Fruit fly (Drosophila melanogaster) whole organism, embryonic: Measurements from ENCODE around the gene CG7715.
A peak's percentile ranks its signal among the peaks of the same experiment; 100 is the strongest.

Source experiments
- Abd-B ChIP-seq: fragments of 200-800 bp; sonication (Bioruptor generic); optimal IDR thresholded peaks from 2 replicates; lab custom pipeline; 2018; ENCODE audit warnings: missing biosample characterization, mild to moderate bottlenecking, missing genetic modification characterization, moderate library complexity
- Antp ChIP-seq: fragments of 200-800 bp; sonication (Bioruptor generic); optimal IDR thresholded peaks from 3 replicates; lab custom pipeline; 2016; ENCODE audit warnings: missing biosample characterization, missing genetic modification characterization
- C15 ChIP-seq: fragments of 200-800 bp; sonication (Bioruptor generic); IDR thresholded peaks from 3 replicates; pipeline ENCODE4 v1.3.6; 2022; ENCODE audit warnings: missing biosample characterization, missing genetic modification characterization
- CG10209 ChIP-seq: fragments of 200-800 bp; sonication (Bioruptor generic); optimal IDR thresholded peaks from 3 replicates; lab custom pipeline; 2017; ENCODE audit warnings: missing biosample characterization, mild to moderate bottlenecking, missing genetic modification characterization, missing genetic modification reagents
- CG10267 ChIP-seq: fragments of 200-800 bp; sonication (Bioruptor generic); optimal IDR thresholded peaks from 2 replicates; lab custom pipeline; 2018; ENCODE audit warnings: missing biosample characterization, mild to moderate bottlenecking, missing genetic modification characterization, moderate library complexity
- CG11398 ChIP-seq: fragments of 200-800 bp; sonication (Bioruptor generic); optimal IDR thresholded peaks from 2 replicates; lab custom pipeline; 2016; ENCODE audit warnings: missing biosample characterization, missing genetic modification characterization
- CG12071 ChIP-seq: fragments of 200-800 bp; sonication (Bioruptor generic); optimal IDR thresholded peaks from 3 replicates; lab custom pipeline; 2018; ENCODE audit warnings: missing biosample characterization, mild to moderate bottlenecking, missing genetic modification characterization
- CG12236 ChIP-seq: fragments of 200-800 bp; sonication (Bioruptor generic); optimal IDR thresholded peaks from 2 replicates; lab custom pipeline; 2016; ENCODE audit warnings: missing biosample characterization, missing genetic modification characterization
- CG13296 ChIP-seq: fragments of 200-800 bp; sonication (Bioruptor generic); optimal IDR thresholded peaks from 3 replicates; lab custom pipeline; 2018; ENCODE audit warnings: missing biosample characterization, mild to moderate bottlenecking, missing genetic modification characterization
- CG14860 ChIP-seq: fragments of 200-800 bp; sonication (Bioruptor generic); IDR thresholded peaks from 3 replicates; pipeline ENCODE4 v1.3.6; 2022; ENCODE audit warnings: missing biosample characterization, missing genetic modification characterization; ENCODE audit not compliant: partially characterized antibody
- CG15601 ChIP-seq: fragments of 200-800 bp; sonication (Bioruptor generic); optimal IDR thresholded peaks from 3 replicates; lab custom pipeline; 2019; ENCODE audit warnings: missing biosample characterization, mild to moderate bottlenecking, missing genetic modification characterization, moderate library complexity
- CG1647 ChIP-seq: fragments of 200-800 bp; sonication (Bioruptor generic); optimal IDR thresholded peaks from 3 replicates; lab custom pipeline; 2016; ENCODE audit warnings: missing biosample characterization, missing genetic modification characterization
- CG16813 ChIP-seq: fragments of 200-800 bp; sonication (Bioruptor generic); IDR thresholded peaks from 3 replicates; pipeline ENCODE4 v1.3.6; 2022; ENCODE audit warnings: missing biosample characterization, missing genetic modification characterization; ENCODE audit not compliant: partially characterized antibody
- CG18619 ChIP-seq: fragments of 200-800 bp; sonication (Bioruptor generic); optimal IDR thresholded peaks from 3 replicates; lab custom pipeline; 2017; ENCODE audit warnings: missing biosample characterization, mild to moderate bottlenecking, missing genetic modification characterization
- CG34422 ChIP-seq: fragments of 200-800 bp; sonication (Bioruptor generic); IDR thresholded peaks from 3 replicates; pipeline ENCODE4 v1.3.6; 2022; ENCODE audit warnings: missing biosample characterization, missing genetic modification characterization
- CG4404 ChIP-seq: fragments of 200-800 bp; sonication (Bioruptor generic); IDR thresholded peaks from 2 replicates; pipeline ENCODE4 v1.3.6; 2022; ENCODE audit warnings: missing biosample characterization, missing genetic modification characterization
- CG4820 ChIP-seq: fragments of 200-800 bp; sonication (Bioruptor generic); optimal IDR thresholded peaks from 3 replicates; lab custom pipeline; 2016; ENCODE audit warnings: missing biosample characterization, missing genetic modification characterization
- CG5180 ChIP-seq: fragments of 200-800 bp; sonication (Bioruptor generic); optimal IDR thresholded peaks from 3 replicates; lab custom pipeline; 2017; ENCODE audit warnings: missing biosample characterization, missing genetic modification characterization, mild to moderate bottlenecking, moderate library complexity, missing genetic modification reagents
- CG5245 ChIP-seq: fragments of 200-800 bp; sonication (Bioruptor generic); optimal IDR thresholded peaks from 3 replicates; lab custom pipeline; 2016; ENCODE audit warnings: missing biosample characterization, missing genetic modification characterization
- CG6654 ChIP-seq: fragments of 200-800 bp; sonication (Bioruptor generic); optimal IDR thresholded peaks from 2 replicates; lab custom pipeline; 2017; ENCODE audit warnings: missing biosample characterization, mild to moderate bottlenecking, missing genetic modification characterization
- CG6854 ChIP-seq: fragments of 200-800 bp; sonication (Bioruptor generic); optimal IDR thresholded peaks from 3 replicates; lab custom pipeline; 2017; ENCODE audit warnings: missing biosample characterization, mild to moderate bottlenecking, missing genetic modification characterization
- CG8359 ChIP-seq: fragments of 200-800 bp; sonication (Bioruptor generic); optimal IDR thresholded peaks from 2 replicates; lab custom pipeline; 2017; ENCODE audit warnings: missing biosample characterization, mild to moderate bottlenecking, missing genetic modification characterization, borderline replicate concordance
- CG9609 ChIP-seq: fragments of 200-800 bp; sonication (Bioruptor generic); optimal IDR thresholded peaks from 3 replicates; lab custom pipeline; 2016; ENCODE audit warnings: missing biosample characterization, missing genetic modification characterization
- CoRest ChIP-seq: fragments of 200-800 bp; sonication (Bioruptor generic); optimal IDR thresholded peaks from 3 replicates; lab custom pipeline; 2018; ENCODE audit warnings: missing biosample characterization, mild to moderate bottlenecking, missing genetic modification characterization, moderate library complexity
- Eip74EF ChIP-seq, 2 experiments: fragments of 200-800 bp in 1 of 2; fragments of >200 bp in 1 of 2; sonication (Bioruptor generic) in 1 of 2; optimal IDR thresholded peaks; 2 replicates each; lab custom pipeline; 2017 to 2019; ENCODE audit warnings: missing biosample characterization in 2 of 2, missing genetic modification characterization in 2 of 2, mild to moderate bottlenecking in 1 of 2, moderate library complexity in 1 of 2
- Ets65A ChIP-seq: fragments of 200-800 bp; sonication (Bioruptor generic); peaks from one replicate; lab custom pipeline; 2016; ENCODE audit warnings: missing biosample characterization, missing genetic modification characterization
- HLH54F ChIP-seq: fragments of 200-800 bp; sonication (Bioruptor generic); optimal IDR thresholded peaks from 3 replicates; lab custom pipeline; 2016; ENCODE audit warnings: missing biosample characterization, missing genetic modification characterization
- Hr39 ChIP-seq: fragments of >200 bp; optimal IDR thresholded peaks from 2 replicates; lab custom pipeline; 2017
- Mrtf ChIP-seq: fragments of 200-800 bp; sonication (Bioruptor generic); IDR thresholded peaks from 3 replicates; pipeline ENCODE4 v1.3.6; 2022; ENCODE audit warnings: missing biosample characterization, missing genetic modification characterization
- Poxn ChIP-seq: fragments of 200-800 bp; sonication (Bioruptor generic); IDR thresholded peaks from 2 replicates; pipeline ENCODE4 v1.3.6; 2022; ENCODE audit warnings: missing biosample characterization, missing genetic modification characterization
- Ssrp ChIP-seq: fragments of 200-800 bp; sonication (Bioruptor generic); optimal IDR thresholded peaks from 2 replicates; lab custom pipeline; 2018; ENCODE audit warnings: missing biosample characterization, mild to moderate bottlenecking, missing genetic modification characterization, moderate library complexity
- ab ChIP-seq: fragments of 200-800 bp; sonication (Bioruptor generic); optimal IDR thresholded peaks from 2 replicates; lab custom pipeline; 2016; ENCODE audit warnings: missing biosample characterization, missing genetic modification characterization
- abd-A ChIP-seq: fragments of 200-800 bp; sonication (Bioruptor generic); optimal IDR thresholded peaks from 3 replicates; lab custom pipeline; 2019; ENCODE audit warnings: missing biosample characterization, mild to moderate bottlenecking, missing genetic modification characterization, moderate library complexity
- bigmax ChIP-seq: fragments of 200-800 bp; sonication (Bioruptor generic); optimal IDR thresholded peaks from 2 replicates; lab custom pipeline; 2018; ENCODE audit warnings: missing biosample characterization, mild to moderate bottlenecking, missing genetic modification characterization
- btn ChIP-seq: fragments of 200-800 bp; sonication (Bioruptor generic); optimal IDR thresholded peaks from 2 replicates; lab custom pipeline; 2016; ENCODE audit warnings: missing biosample characterization, missing genetic modification characterization
- chif ChIP-seq, 2 experiments: fragments of 200-800 bp; sonication (Bioruptor generic); optimal IDR thresholded peaks; 3 replicates each; lab custom pipeline; 2016; ENCODE audit warnings: missing biosample characterization in 2 of 2, missing genetic modification characterization in 2 of 2
- disco-r ChIP-seq: fragments of 200-800 bp; sonication (Bioruptor generic); optimal IDR thresholded peaks from 2 replicates; lab custom pipeline; 2016; ENCODE audit warnings: missing biosample characterization, missing genetic modification characterization
- en ChIP-seq: fragments of 200-800 bp; sonication (Bioruptor generic); optimal IDR thresholded peaks from 2 replicates; lab custom pipeline; 2016; ENCODE audit warnings: missing biosample characterization, missing genetic modification characterization
- fd64A ChIP-seq: fragments of 200-800 bp; sonication (Bioruptor generic); optimal IDR thresholded peaks from 3 replicates; lab custom pipeline; 2018; ENCODE audit warnings: missing biosample characterization, mild to moderate bottlenecking, missing genetic modification characterization
- gce ChIP-seq: fragments of 200-800 bp; sonication (Bioruptor generic); IDR thresholded peaks from 3 replicates; pipeline ENCODE4 v1.3.6; 2022; ENCODE audit warnings: missing biosample characterization, missing genetic modification characterization
- insv ChIP-seq, 2 experiments: fragments of 200-800 bp; sonication (Bioruptor generic); optimal IDR thresholded peaks; 3 replicates each; lab custom pipeline; 2016 to 2018; ENCODE audit warnings: missing biosample characterization in 2 of 2, missing genetic modification characterization in 2 of 2
- jing ChIP-seq: fragments of 200-800 bp; sonication (Bioruptor generic); optimal IDR thresholded peaks from 2 replicates; lab custom pipeline; 2018; ENCODE audit warnings: missing biosample characterization, mild to moderate bottlenecking, missing genetic modification characterization
- kah ChIP-seq: fragments of 200-800 bp; sonication (Bioruptor generic); optimal IDR thresholded peaks from 2 replicates; lab custom pipeline; 2018; ENCODE audit warnings: missing biosample characterization, mild to moderate bottlenecking, missing genetic modification characterization
- mld ChIP-seq: fragments of 200-800 bp; sonication (Bioruptor generic); IDR thresholded peaks from 3 replicates; pipeline ENCODE4 v1.3.6; 2022; ENCODE audit warnings: missing biosample characterization, missing genetic modification characterization; ENCODE audit not compliant: partially characterized antibody
- nmo ChIP-seq: fragments of 200-800 bp; sonication (Bioruptor generic); optimal IDR thresholded peaks from 2 replicates; lab custom pipeline; 2018; ENCODE audit warnings: missing biosample characterization, mild to moderate bottlenecking, missing genetic modification characterization, moderate library complexity
- pita ChIP-seq: fragments of 200-800 bp; sonication (Bioruptor generic); optimal IDR thresholded peaks from 2 replicates; lab custom pipeline; 2017; ENCODE audit warnings: missing biosample characterization, mild to moderate bottlenecking, missing genetic modification characterization
- prd ChIP-seq, 3 experiments: fragments of >200 bp in 2 of 3; fragments of 200-800 bp in 1 of 3; sonication (Bioruptor generic) in 1 of 3; optimal IDR thresholded peaks in 2 of 3; IDR thresholded peaks in 1 of 3; 2 replicates in 2 of 3; 3 replicates in 1 of 3; pipeline versions ENCODE4 v1.3.6 to Lab custom; 2017 to 2022; ENCODE audit warnings: missing biosample characterization in 1 of 3, missing genetic modification characterization in 1 of 3
- so ChIP-seq: fragments of 200-800 bp; sonication (Bioruptor generic); IDR thresholded peaks from 3 replicates; pipeline ENCODE4 v1.3.6; 2022; ENCODE audit warnings: missing biosample characterization, missing genetic modification characterization
- stwl ChIP-seq: fragments of 200-800 bp; sonication (Bioruptor generic); optimal IDR thresholded peaks from 3 replicates; lab custom pipeline; 2018; ENCODE audit warnings: missing biosample characterization, mild to moderate bottlenecking, missing genetic modification characterization, moderate library complexity

CG7715 gene

dm6 chr3R:18758548-18759257 lies 30.4 kb upstream of the CG7715 start, which contains the start of gene Epg5 (continued):
- TF ChIP-seq CG12236 (GFP tag; lab: Kevin White, UChicago): no peak
- peak; percentile 41; the same call in 1 of the 2 replicates for TF ChIP-seq Poxn (GFP tag; lab: Robert Waterston, UW)
- TF ChIP-seq insv (GFP tag; optimal IDR thresholded peaks at IDR 0.05; lab: Kevin White, UChicago): no peak
- TF ChIP-seq stwl: peak; percentile 70
- TF ChIP-seq kah: no peak
- no peak for TF ChIP-seq Eip74EF (GFP tag; optimal IDR thresholded peaks at IDR 0.05; lab: Kevin White, UChicago)
- TF ChIP-seq C15: no peak
- TF ChIP-seq jing: no peak
- no peak for TF ChIP-seq CG8359 (GFP tag; lab: Kevin White, UChicago)
- TF ChIP-seq Ssrp (tag; lab: Kevin White, UChicago): peak; percentile 52
- no peak for TF ChIP-seq fd64A (GFP tag; lab: Kevin White, UChicago)
- TF ChIP-seq pita: no peak
- peak; percentile 49 for TF ChIP-seq CG10209
- TF ChIP-seq mld (GFP tag; lab: Robert Waterston, UW): peak; percentile 90
- no peak for TF ChIP-seq CG15601 (tag; lab: Kevin White, UChicago)
- TF ChIP-seq CG5180 (GFP tag; lab: Kevin White, UChicago): no peak
- TF ChIP-seq CG11398 (GFP tag; lab: Kevin White, UChicago): no peak
- peak; percentile 29 for TF ChIP-seq btn
- no peak for TF ChIP-seq abd-A (tag; lab: Kevin White, UChicago)
- no peak for TF ChIP-seq CG12071
- TF ChIP-seq CG13296 (GFP tag; lab: Kevin White, UChicago): no peak
- no peak for TF ChIP-seq Hr39 (lab: Kevin White, UChicago)
- peak; percentile 32 for TF ChIP-seq CG5245 (GFP tag; lab: Kevin White, UChicago)
- peak; percentile 54 for TF ChIP-seq CG18619 (GFP tag; lab: Kevin White, UChicago)
- TF ChIP-seq CG34422 (GFP tag; lab: Robert Waterston, UW): peak; percentile 83; the same call in 2 of the 3 replicates
- no peak for TF ChIP-seq gce (GFP tag; lab: Robert Waterston, UW)
- TF ChIP-seq Mrtf (GFP tag; lab: Robert Waterston, UW): peak; percentile 59; the same call in 2 of the 3 replicates
- no peak for TF ChIP-seq CG6654
- peak; percentile 88 for TF ChIP-seq nmo (GFP tag; lab: Kevin White, UChicago)
- no peak for TF ChIP-seq CG6854
- peak; percentile 82 for TF ChIP-seq HLH54F
- peak; percentile 84 for TF ChIP-seq CoRest
- peak; percentile 59 for TF ChIP-seq CG9609 (GFP tag; lab: Kevin White, UChicago)
- TF ChIP-seq disco-r (GFP tag; lab: Kevin White, UChicago): no peak
- peak; percentile 96 for TF ChIP-seq Ets65A (GFP tag; lab: Kevin White, UChicago)
- peak; percentile 66; the same call in 2 of the 3 replicates for TF ChIP-seq so (GFP tag; lab: Robert Waterston, UW)
- TF ChIP-seq CG4404 (GFP tag; lab: Robert Waterston, UW): peak; percentile 63
- no peak for TF ChIP-seq prd (optimal IDR thresholded peaks at IDR 0.05; lab: Kevin White, UChicago)
- TF ChIP-seq prd (GFP tag; IDR thresholded peaks at IDR 0.05; lab: Robert Waterston, UW): peak; percentile 82
- no peak for TF ChIP-seq en (GFP tag; lab: Kevin White, UChicago)
- TF ChIP-seq CG1647: peak; percentile 77
- TF ChIP-seq Abd-B (GFP tag; lab: Kevin White, UChicago): peak; percentile 96
- TF ChIP-seq CG4820 (GFP tag; lab: Kevin White, UChicago): peak; percentile 54
- TF ChIP-seq ab (GFP tag; lab: Kevin White, UChicago): peak; percentile 64
- peak; percentile 74 for TF ChIP-seq CG10267
- TF ChIP-seq CG16813: peak; percentile 98
- peak; percentile 98 for TF ChIP-seq CG14860
- TF ChIP-seq chif (GFP tag; optimal IDR thresholded peaks at IDR 0.05; lab: Kevin White, UChicago): peak; percentile 34 to 65
- TF ChIP-seq bigmax: no peak
- TF ChIP-seq Antp: peak; percentile 73
